Fruit fly (Drosophila melanogaster): ENCODE results near the gene RpL13.
A peak's percentile ranks its signal among the peaks of the same experiment; 100 is the strongest.

Gene RpL13

DNA sequence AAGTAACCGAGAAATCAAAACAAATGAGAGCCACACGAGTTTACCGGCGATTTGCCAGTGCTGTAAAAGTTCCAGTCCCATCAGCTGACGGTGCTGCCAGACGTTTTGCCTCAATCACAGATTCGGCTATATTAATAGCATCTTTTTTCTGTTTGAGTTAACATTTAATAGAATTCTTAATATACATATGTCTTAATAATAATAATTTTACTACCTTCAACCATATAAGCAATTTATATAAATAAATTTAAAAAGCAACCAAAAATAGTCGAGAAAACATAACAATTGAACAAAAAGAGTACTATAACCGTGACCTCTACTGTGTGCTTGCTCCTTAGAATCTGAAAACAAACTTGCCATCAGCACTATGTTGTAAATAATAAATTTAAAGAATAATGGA is 13.0 kb upstream of the RpL13 start, which contains the start of the genes CG13126 and CG4709 (continued):
- peak; percentile 85 for TF ChIP-seq sage (GFP tag; optimal IDR thresholded peaks at IDR 0.05)

DNA sequence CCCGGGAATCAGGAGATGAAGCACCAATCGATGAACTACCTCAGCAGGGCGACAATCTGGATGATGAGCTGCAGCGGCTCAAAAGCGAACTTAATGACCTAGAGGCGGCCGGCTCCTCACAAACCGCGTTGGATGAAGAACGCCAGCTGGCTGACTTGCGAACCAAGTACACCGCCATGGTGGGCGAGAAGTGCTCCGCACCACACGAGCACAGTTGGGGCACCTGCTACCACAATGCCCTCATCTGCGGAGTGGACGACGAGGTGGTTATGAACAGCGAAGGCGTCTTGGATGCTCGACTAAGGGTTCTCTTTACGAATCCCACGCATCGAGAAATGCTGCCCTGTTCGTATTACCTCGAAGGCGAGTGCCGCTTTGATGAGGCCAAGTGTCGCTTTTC is 12.4 kb upstream of the RpL13 start:
- no peak for TF ChIP-seq tai (GFP tag; optimal IDR thresholded peaks at IDR 0.05)
- TF ChIP-seq woc (GFP tag; optimal IDR thresholded peaks at IDR 0.05), result no peak
- TF ChIP-seq Mio (GFP tag; optimal IDR thresholded peaks at IDR 0.05), result no peak
- TF ChIP-seq CG9705 (GFP tag; optimal IDR thresholded peaks at IDR 0.05), result no peak
- TF ChIP-seq Rel (GFP tag; optimal IDR thresholded peaks at IDR 0.05), result no peak
- TF ChIP-seq Rel (tag; optimal IDR thresholded peaks at IDR 0.05), result no peak
- no peak for TF ChIP-seq lola (GFP tag; optimal IDR thresholded peaks at IDR 0.05)

DNA sequence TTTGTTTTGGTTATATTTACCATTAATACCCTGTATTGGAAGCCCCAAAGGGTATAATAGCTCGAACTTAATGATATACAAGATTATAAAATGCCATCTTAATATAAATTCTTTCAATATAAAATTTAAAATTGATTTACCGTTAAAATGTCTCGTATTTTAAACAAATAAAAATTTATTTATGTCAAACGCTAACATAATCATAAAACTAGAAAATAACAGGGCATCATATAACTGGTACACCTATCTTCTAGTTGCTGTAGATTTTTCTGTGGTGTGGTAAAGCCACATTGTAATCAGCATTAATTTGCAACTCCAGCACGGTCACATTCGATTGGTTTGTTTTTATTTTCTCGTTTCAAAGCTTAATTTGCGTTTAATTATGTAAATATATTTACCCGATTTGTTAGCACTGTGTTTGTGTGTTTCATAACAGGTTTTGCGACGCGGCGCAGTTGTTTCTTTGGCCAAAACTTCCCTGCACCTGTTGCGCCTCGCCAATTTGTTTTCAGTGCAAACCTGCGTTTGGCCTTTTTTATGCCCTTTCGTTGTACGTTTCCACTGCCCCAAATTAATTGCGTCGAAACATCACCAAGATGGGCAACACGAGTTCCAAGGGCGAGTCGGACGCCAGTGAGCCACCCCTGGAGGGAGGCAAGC is 10.0 kb upstream of the RpL13 start, which contains the start of the genes CG4658 and CG5846:
Gene CG4658, plus strand, starts transcription at position 140 of the 660 bp plus-strand sequence.
Gene CG5846, minus strand, starts transcription at position 245 of the 660 bp plus-strand sequence.
- TF ChIP-seq h (GFP tag; optimal IDR thresholded peaks at IDR 0.05) (peak; percentile 93), sage (GFP tag; optimal IDR thresholded peaks at IDR 0.05) (no peak), CG32264 (GFP tag; optimal IDR thresholded peaks at IDR 0.05) (peak; percentile 48), psq (GFP tag; optimal IDR thresholded peaks at IDR 0.05) (peak; percentile 91), Hr83 (GFP tag; optimal IDR thresholded peaks at IDR 0.05; ENCODE audit: poor library complexity, severe bottlenecking) (no peak), Hnf4 (GFP tag; optimal IDR thresholded peaks at IDR 0.05) (peak; percentile 93), Dif (GFP tag; optimal IDR thresholded peaks at IDR 0.05; ENCODE audit: partially characterized antibody) (no peak), brk (GFP tag; optimal IDR thresholded peaks at IDR 0.05) (no peak), br (GFP tag; optimal IDR thresholded peaks at IDR 0.05) (peak; percentile 83), Hr78 (GFP tag; optimal IDR thresholded peaks at IDR 0.05) (no peak), usp (GFP tag; optimal IDR thresholded peaks at IDR 0.05) (no peak), sv (GFP tag; optimal IDR thresholded peaks at IDR 0.05) (peak; percentile 92), foxo (GFP tag; optimal IDR thresholded peaks at IDR 0.05) (peak in 1 of 2 experiments; percentile 95), OdsH (GFP tag; optimal IDR thresholded peaks at IDR 0.05) (peak; percentile 96), dmrt93B (GFP tag; optimal IDR thresholded peaks at IDR 0.05) (no peak), fru (GFP tag; optimal IDR thresholded peaks at IDR 0.05) (peak; percentile 90), dsf (GFP tag; optimal IDR thresholded peaks at IDR 0.05; ENCODE audit: borderline replicate concordance) (peak; percentile 69), GATAd (GFP tag; optimal IDR thresholded peaks at IDR 0.05) (no peak), Jra (GFP tag; optimal IDR thresholded peaks at IDR 0.05) (peak; percentile 91), CrebA (GFP tag; optimal IDR thresholded peaks at IDR 0.05; ENCODE audit: borderline replicate concordance) (no peak), Rel (GFP tag; optimal IDR thresholded peaks at IDR 0.05) (no peak), Rel (tag; optimal IDR thresholded peaks at IDR 0.05) (peak; percentile 69), Sp1 (GFP tag; optimal IDR thresholded peaks at IDR 0.05) (peak; percentile 92), CG9705 (GFP tag; optimal IDR thresholded peaks at IDR 0.05) (peak; percentile 73), pan (optimal IDR thresholded peaks at IDR 0.05) (peak; percentile 85), Myc (optimal IDR thresholded peaks at IDR 0.05) (no peak), Vsx2 (GFP tag; optimal IDR thresholded peaks at IDR 0.05; ENCODE audit: partially characterized antibody) (no peak), ey (GFP tag; optimal IDR thresholded peaks at IDR 0.05) (peak; percentile 90), woc (GFP tag; optimal IDR thresholded peaks at IDR 0.05) (peak; percentile 94), Mio (GFP tag; optimal IDR thresholded peaks at IDR 0.05) (peak; percentile 53), dl (GFP tag; optimal IDR thresholded peaks at IDR 0.05; ENCODE audit: insufficient read depth in 1 of 2, partially characterized antibody in 2 of 2) (no peak), HLH106 (tag; optimal IDR thresholded peaks at IDR 0.05) (peak; percentile 93), rgr (GFP tag; optimal IDR thresholded peaks at IDR 0.05) (peak; percentile 95), tai (GFP tag; optimal IDR thresholded peaks at IDR 0.05) (no peak), Dfd (GFP tag; optimal IDR thresholded peaks at IDR 0.05) (no peak), jim (GFP tag; optimal IDR thresholded peaks at IDR 0.05) (no peak), Abd-B (GFP tag; optimal IDR thresholded peaks at IDR 0.05) (no peak), lola (GFP tag; optimal IDR thresholded peaks at IDR 0.05) (no peak), N (GFP tag; optimal IDR thresholded peaks at IDR 0.05) (no peak)
